Worm (Caenorhabditis elegans): ENCODE measurements around the gene F41G3.21.

F41G3.21 gene

ce11 chrII:6782738-6783163 lies 30.0 kb upstream of the F41G3.21 start (continued):
- no peak for TF ChIP-seq C34B4.2 (tag; optimal IDR thresholded peaks at IDR 0.05)
- peak; percentile 43 for TF ChIP-seq nhr-20 (tag; optimal IDR thresholded peaks at IDR 0.05)
- peak; percentile 36 for TF ChIP-seq ztf-4 (tag; optimal IDR thresholded peaks at IDR 0.05)
- peak; percentile 40 for TF ChIP-seq snpc-4 (tag; optimal IDR thresholded peaks at IDR 0.05)
- no peak for TF ChIP-seq mab-9 (GFP tag; IDR thresholded peaks at IDR 0.05)
- peak; percentile 81 for TF ChIP-seq unc-130 (tag; optimal IDR thresholded peaks at IDR 0.05)
- no peak for TF ChIP-seq zag-1 (tag; optimal IDR thresholded peaks at IDR 0.05)
- TF ChIP-seq fkh-8 (tag; optimal IDR thresholded peaks at IDR 0.05) = peak; percentile 84
- no peak for TF ChIP-seq ceh-88 (GFP tag; IDR thresholded peaks at IDR 0.05)
- TF ChIP-seq unc-30 (tag; optimal IDR thresholded peaks at IDR 0.05) = no peak
- TF ChIP-seq isw-1 (GFP tag; IDR thresholded peaks at IDR 0.05) = peak; percentile 52
- TF ChIP-seq F16B12.6 (tag; optimal IDR thresholded peaks at IDR 0.05) = no peak
- no peak for TF ChIP-seq sptf-1 (tag; optimal IDR thresholded peaks at IDR 0.05)
- no peak for TF ChIP-seq nhr-12 (tag; optimal IDR thresholded peaks at IDR 0.05)
- TF ChIP-seq lin-15B (tag; optimal IDR thresholded peaks at IDR 0.05) = peak; percentile 48
- peak; percentile 37 for TF ChIP-seq swsn-7 (tag; optimal IDR thresholded peaks at IDR 0.05)
- TF ChIP-seq sup-37 (GFP tag; optimal IDR thresholded peaks at IDR 0.05) = no peak
- TF ChIP-seq zip-4 (GFP tag; optimal IDR thresholded peaks at IDR 0.05) = peak; percentile 93
- TF ChIP-seq C16A3.4 (tag; optimal IDR thresholded peaks at IDR 0.05) = peak; percentile 36
- TF ChIP-seq nhr-11 (tag; optimal IDR thresholded peaks at IDR 0.05) = no peak
- TF ChIP-seq pqm-1 (tag; optimal IDR thresholded peaks at IDR 0.05) = no peak
- no peak for TF ChIP-seq egl-27 (tag; optimal IDR thresholded peaks at IDR 0.05)
- TF ChIP-seq lin-39 (tag; optimal IDR thresholded peaks at IDR 0.05) = peak; percentile 15
- TF ChIP-seq unc-86 (tag; optimal IDR thresholded peaks at IDR 0.05) = peak; percentile 32
- no peak for TF ChIP-seq sox-4 (tag; optimal IDR thresholded peaks at IDR 0.05)
- no peak for TF ChIP-seq fkh-4 (tag; optimal IDR thresholded peaks at IDR 0.05; ENCODE audit: borderline replicate concordance)
- TF ChIP-seq pag-3 (tag; optimal IDR thresholded peaks at IDR 0.05; ENCODE audit: borderline replicate concordance, insufficient read depth) = no peak
- TF ChIP-seq nhr-71 (tag; optimal IDR thresholded peaks at IDR 0.05) = peak; percentile 75
- TF ChIP-seq lir-3 (tag; optimal IDR thresholded peaks at IDR 0.05; ENCODE audit: poor library complexity) = peak; percentile 7
- no peak for TF ChIP-seq grh-1 (GFP tag; IDR thresholded peaks at IDR 0.05)
- TF ChIP-seq snu-23 (GFP tag; optimal IDR thresholded peaks at IDR 0.05) = peak; percentile 58
- no peak for TF ChIP-seq hlh-17 (GFP tag; optimal IDR thresholded peaks at IDR 0.05; ENCODE audit: borderline replicate concordance)
- TF ChIP-seq ceh-63 (GFP tag; optimal IDR thresholded peaks at IDR 0.05) = no peak
- no peak for TF ChIP-seq aly-2 (tag; optimal IDR thresholded peaks at IDR 0.05)
- peak; percentile 1 for TF ChIP-seq fkh-10 (GFP tag; optimal IDR thresholded peaks at IDR 0.05)
- no peak for TF ChIP-seq nhr-237 (tag; optimal IDR thresholded peaks at IDR 0.05)
- TF ChIP-seq nhr-76 (tag; optimal IDR thresholded peaks at IDR 0.05) = no peak
- TF ChIP-seq hpl-2 (GFP tag; optimal IDR thresholded peaks at IDR 0.05) = no peak
- TF ChIP-seq nhr-28 (tag; optimal IDR thresholded peaks at IDR 0.05) = no peak
- peak; percentile 50 for TF ChIP-seq mep-1 (tag; optimal IDR thresholded peaks at IDR 0.05)
- no peak for TF ChIP-seq unc-62 (GFP tag; optimal IDR thresholded peaks at IDR 0.05)
- TF ChIP-seq ceh-82 (tag; optimal IDR thresholded peaks at IDR 0.05) = peak in 1 of 3 experiments; percentile 61
- TF ChIP-seq ama-1 (optimal IDR thresholded peaks at IDR 0.05) = no peak
- no peak for TF ChIP-seq ets-5 (GFP tag; IDR thresholded peaks at IDR 0.05)
- TF ChIP-seq C04F5.9 (tag; optimal IDR thresholded peaks at IDR 0.05) = no peak
- TF ChIP-seq ztf-11 (tag; optimal IDR thresholded peaks at IDR 0.05) = no peak
- TF ChIP-seq mdl-1 (tag; optimal IDR thresholded peaks at IDR 0.05) = peak in 1 of 2 experiments; percentile 17

Data from whole organism, L1 larva.